Fruit fly (Drosophila melanogaster) whole organism, embryonic: ENCODE results near the gene CG42671.

Source experiments
- Atf6 ChIP-seq: fragments of 200-800 bp; sonication (Bioruptor generic); IDR thresholded peaks from 2 replicates; pipeline ENCODE4 v1.3.6; 2022; ENCODE audit warnings: missing biosample characterization, missing genetic modification characterization
- CG32532 ChIP-seq: fragments of 200-800 bp; sonication (Bioruptor generic); IDR thresholded peaks from 2 replicates; pipeline ENCODE4 v1.3.6; 2022; ENCODE audit warnings: missing biosample characterization, missing genetic modification characterization
- CG4282 ChIP-seq: fragments of 200-800 bp; sonication (Bioruptor generic); optimal IDR thresholded peaks from 2 replicates; lab custom pipeline; 2016; ENCODE audit warnings: missing biosample characterization, missing genetic modification characterization
- CG6765 ChIP-seq: fragments of 200-800 bp; sonication (Bioruptor generic); optimal IDR thresholded peaks from 3 replicates; lab custom pipeline; 2017; ENCODE audit warnings: missing biosample characterization, mild to moderate bottlenecking, missing genetic modification characterization
- CG6854 ChIP-seq: fragments of 200-800 bp; sonication (Bioruptor generic); optimal IDR thresholded peaks from 3 replicates; lab custom pipeline; 2017; ENCODE audit warnings: missing biosample characterization, mild to moderate bottlenecking, missing genetic modification characterization
- CG8089 ChIP-seq: fragments of 200-800 bp; sonication (Bioruptor generic); optimal IDR thresholded peaks from 3 replicates; lab custom pipeline; 2016; ENCODE audit warnings: missing biosample characterization, missing genetic modification characterization
- CHES-1-like ChIP-seq: fragments of 200-800 bp; sonication (Bioruptor generic); optimal IDR thresholded peaks from 2 replicates; lab custom pipeline; 2016; ENCODE audit warnings: missing biosample characterization, missing genetic modification characterization
- Usf ChIP-seq: fragments of 200-800 bp; sonication (Bioruptor generic); optimal IDR thresholded peaks from 2 replicates; lab custom pipeline; 2017; ENCODE audit warnings: missing genotype, missing biosample characterization, missing genetic modification characterization
- br ChIP-seq: fragments of >200 bp; optimal IDR thresholded peaks from 2 replicates; lab custom pipeline; 2017
- mirr ChIP-seq: fragments of 200-800 bp; sonication (Bioruptor generic); optimal IDR thresholded peaks from 3 replicates; lab custom pipeline; 2018; ENCODE audit warnings: missing biosample characterization, mild to moderate bottlenecking, missing genetic modification characterization
- slp2 ChIP-seq: fragments of 200-800 bp; sonication (Bioruptor generic); optimal IDR thresholded peaks from 2 replicates; lab custom pipeline; 2016; ENCODE audit warnings: missing biosample characterization, missing genetic modification characterization
- sob ChIP-seq: fragments of 200-800 bp; sonication (Bioruptor generic); IDR thresholded peaks from 2 replicates; pipeline ENCODE4 v1.3.6; 2022; ENCODE audit warnings: missing biosample characterization, missing genetic modification characterization
- tap ChIP-seq: fragments of 200-800 bp; optimal IDR thresholded peaks from 3 replicates; lab custom pipeline; 2019; ENCODE audit warnings: missing biosample characterization, mild to moderate bottlenecking, missing genetic modification characterization, moderate library complexity
- tup ChIP-seq: fragments of 200-800 bp; sonication (Bioruptor generic); optimal IDR thresholded peaks from 2 replicates; lab custom pipeline; 2016; ENCODE audit warnings: missing biosample characterization, mild to moderate bottlenecking, missing genetic modification characterization, moderate library complexity

dm6 chr3L:11254470-11255185 is 40.3 kb downstream of the CG42671 start:
- TF ChIP-seq CHES-1-like (GFP tag; lab: Kevin White, UChicago) (no peak), slp2 (GFP tag; lab: Kevin White, UChicago) (no peak), Atf6 (no peak), CG32532 (GFP tag; lab: Robert Waterston, UW) (no peak), CG4282 (GFP tag; lab: Kevin White, UChicago) (no peak), tup (GFP tag; lab: Kevin White, UChicago) (no peak), CG6854 (GFP tag; lab: Kevin White, UChicago) (no peak), Usf (GFP tag; lab: Kevin White, UChicago) (no peak), br (lab: Kevin White, UChicago) (no peak), sob (GFP tag; lab: Robert Waterston, UW) (no peak), mirr (GFP tag; lab: Kevin White, UChicago) (no peak), tap (tag; lab: Kevin White, UChicago) (no peak), CG6765 (GFP tag; lab: Kevin White, UChicago) (no peak), CG8089 (GFP tag; lab: Kevin White, UChicago) (no peak)
